Worm (Caenorhabditis elegans): ENCODE measurements around the gene pup-2.
A peak's percentile ranks its signal among the peaks of the same experiment; 100 is the strongest.

pup-2 gene

DNA sequence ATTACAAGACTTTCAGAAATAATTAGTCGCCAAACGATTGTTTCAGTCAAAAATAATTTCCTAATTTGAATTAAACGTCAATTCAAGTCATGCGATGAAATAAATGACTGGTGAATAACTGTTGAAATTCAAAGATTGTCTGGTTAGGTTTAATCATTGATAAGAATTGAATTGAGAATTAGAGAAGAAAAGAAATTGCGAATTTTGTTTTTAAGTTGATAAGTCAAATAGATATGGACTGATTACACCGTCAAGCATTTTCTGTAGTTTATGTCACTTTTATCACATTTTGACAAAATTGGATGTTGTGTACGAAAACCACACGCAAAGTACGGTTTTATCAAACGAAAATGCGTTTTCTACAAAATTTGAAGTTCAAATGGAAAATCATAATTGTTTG is 15.5 kb downstream of the pup-2 start:
- TF ChIP-seq F13H6.1 (tag; optimal IDR thresholded peaks at IDR 0.05) (peak; percentile 1), peb-1 (tag; optimal IDR thresholded peaks at IDR 0.05) (no peak), C34F6.9 (tag; optimal IDR thresholded peaks at IDR 0.05) (peak; percentile 14), gmeb-1 (tag; optimal IDR thresholded peaks at IDR 0.05) (peak; percentile 58), lsy-2 (tag; optimal IDR thresholded peaks at IDR 0.05) (peak in 1 of 2 experiments; percentile 28), nhr-129 (tag; optimal IDR thresholded peaks at IDR 0.05) (peak; percentile 30), unc-39 (tag; optimal IDR thresholded peaks at IDR 0.05) (no peak), lin-13 (GFP tag; optimal IDR thresholded peaks at IDR 0.05) (no peak), nhr-21 (tag; optimal IDR thresholded peaks at IDR 0.05) (peak; percentile 25), sma-9 (GFP tag; optimal IDR thresholded peaks at IDR 0.05) (peak; percentile 69), sma-9 (tag; optimal IDR thresholded peaks at IDR 0.05) (no peak), nhr-237 (tag; optimal IDR thresholded peaks at IDR 0.05) (no peak), lin-39 (tag; optimal IDR thresholded peaks at IDR 0.05) (no peak), nhr-25 (tag; optimal IDR thresholded peaks at IDR 0.05) (peak; percentile 53), crh-2 (tag; optimal IDR thresholded peaks at IDR 0.05) (peak; percentile 88), fos-1 (tag; optimal IDR thresholded peaks at IDR 0.05) (peak; percentile 97), sma-3 (GFP tag; optimal IDR thresholded peaks at IDR 0.05) (peak; percentile 44)

DNA sequence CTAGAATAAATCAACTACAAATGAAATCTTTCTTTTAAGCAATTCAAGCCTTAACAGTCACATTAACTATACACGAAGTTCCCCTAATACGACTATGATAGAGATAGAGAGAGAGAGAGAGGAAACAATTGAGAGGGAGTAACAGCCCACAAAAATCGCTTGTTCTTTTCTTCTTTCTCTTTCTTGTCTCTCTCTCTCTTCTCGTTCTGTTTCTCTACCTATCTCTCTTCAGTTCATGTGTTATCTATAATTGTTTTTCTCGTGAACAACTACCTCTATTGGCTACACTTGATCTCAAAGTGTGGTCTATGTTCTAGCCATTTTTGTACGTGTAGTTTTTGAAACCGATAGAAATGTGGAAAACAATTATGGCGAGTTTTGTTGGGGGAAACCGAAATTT is 16.9 kb downstream of the pup-2 start:
- TF ChIP-seq peb-1 (tag; optimal IDR thresholded peaks at IDR 0.05) (no peak), unc-62 (GFP tag; optimal IDR thresholded peaks at IDR 0.05) (no peak), nhr-23 (tag; optimal IDR thresholded peaks at IDR 0.05) (no peak), ama-1 (optimal IDR thresholded peaks at IDR 0.05) (no peak), egl-27 (tag; optimal IDR thresholded peaks at IDR 0.05) (peak; percentile 51), snpc-4 (tag; optimal IDR thresholded peaks at IDR 0.05) (no peak), nhr-6 (tag; optimal IDR thresholded peaks at IDR 0.05) (peak; percentile 71), lin-13 (GFP tag; optimal IDR thresholded peaks at IDR 0.05) (peak; percentile 55), unc-55 (GFP tag; optimal IDR thresholded peaks at IDR 0.05) (peak; percentile 45), nhr-25 (tag; optimal IDR thresholded peaks at IDR 0.05) (peak; percentile 92), gmeb-1 (tag; optimal IDR thresholded peaks at IDR 0.05) (peak; percentile 54), mab-5 (tag; optimal IDR thresholded peaks at IDR 0.05) (no peak), mdl-1 (tag; optimal IDR thresholded peaks at IDR 0.05) (no peak), C34F6.9 (tag; optimal IDR thresholded peaks at IDR 0.05) (peak; percentile 74), dmd-4 (tag; optimal IDR thresholded peaks at IDR 0.05) (no peak), nhr-129 (tag; optimal IDR thresholded peaks at IDR 0.05) (peak; percentile 80), sma-3 (GFP tag; optimal IDR thresholded peaks at IDR 0.05) (peak; percentile 63), alr-1 (tag; optimal IDR thresholded peaks at IDR 0.05) (no peak), lin-11 (tag; optimal IDR thresholded peaks at IDR 0.05) (no peak), sem-4 (tag; optimal IDR thresholded peaks at IDR 0.05) (no peak), elt-3 (tag; optimal IDR thresholded peaks at IDR 0.05) (no peak), ZK546.5 (tag; optimal IDR thresholded peaks at IDR 0.05) (no peak), nhr-12 (tag; optimal IDR thresholded peaks at IDR 0.05) (no peak), ztf-11 (tag; optimal IDR thresholded peaks at IDR 0.05) (no peak), elt-1 (tag; optimal IDR thresholded peaks at IDR 0.05) (no peak), nhr-11 (tag; optimal IDR thresholded peaks at IDR 0.05) (no peak), lin-39 (tag; optimal IDR thresholded peaks at IDR 0.05) (no peak), nhr-10 (tag; optimal IDR thresholded peaks at IDR 0.05) (no peak), nhr-77 (tag; optimal IDR thresholded peaks at IDR 0.05) (no peak), nhr-237 (tag; optimal IDR thresholded peaks at IDR 0.05) (no peak), fos-1 (tag; optimal IDR thresholded peaks at IDR 0.05) (peak; percentile 85), Y55F3AM.14 (GFP tag; optimal IDR thresholded peaks at IDR 0.05) (no peak), nhr-21 (tag; optimal IDR thresholded peaks at IDR 0.05) (peak; percentile 55), skn-1 (tag; optimal IDR thresholded peaks at IDR 0.05) (no peak), blmp-1 (tag; optimal IDR thresholded peaks at IDR 0.05; ENCODE audit: insufficient read depth) (peak; percentile 70), ztf-1 (GFP tag; conservative IDR thresholded peaks at IDR 0.05) (no peak), crh-2 (tag; optimal IDR thresholded peaks at IDR 0.05) (peak; percentile 86), F13H6.1 (tag; optimal IDR thresholded peaks at IDR 0.05) (peak; percentile 54), R02D3.7 (tag; optimal IDR thresholded peaks at IDR 0.05) (no peak), ceh-82 (tag; optimal IDR thresholded peaks at IDR 0.05) (no peak), zag-1 (tag; optimal IDR thresholded peaks at IDR 0.05) (no peak), ceh-16 (tag; optimal IDR thresholded peaks at IDR 0.05) (no peak), sma-9 (GFP tag; optimal IDR thresholded peaks at IDR 0.05) (peak; percentile 80), sma-9 (tag; optimal IDR thresholded peaks at IDR 0.05) (no peak), unc-39 (tag; optimal IDR thresholded peaks at IDR 0.05) (no peak), lsy-2 (tag; optimal IDR thresholded peaks at IDR 0.05) (peak; percentile 7 to 51), aly-2 (tag; optimal IDR thresholded peaks at IDR 0.05) (no peak), ztf-4 (tag; optimal IDR thresholded peaks at IDR 0.05) (peak; percentile 51)

All from whole organism, L2 larva.